Worm (Caenorhabditis elegans) whole organism, late embryonic: ENCODE measurements around the gene spsb-2.

Experiments
- C08G9.2 ChIP-seq: sonication (generic microtip); optimal IDR thresholded peaks from 2 replicates; lab custom pipeline; 2016; ENCODE audit warnings: mild to moderate bottlenecking, missing genetic modification characterization, moderate library complexity, missing compliant biosample characterization
- C38D4.7 ChIP-seq: fragments of 200-800 bp; sonication (Bioruptor generic); optimal IDR thresholded peaks from 2 replicates; lab custom pipeline; 2018; ENCODE audit warnings: mild to moderate bottlenecking, missing genetic modification characterization, moderate library complexity, missing compliant biosample characterization
- F13H6.1 ChIP-seq: sonication (generic microtip); optimal IDR thresholded peaks from 2 replicates; lab custom pipeline; 2016; ENCODE audit warnings: missing genetic modification characterization, missing compliant biosample characterization
- K09A11.1 ChIP-seq: sonication (generic microtip); optimal IDR thresholded peaks from 2 replicates; lab custom pipeline; 2017; ENCODE audit warnings: antibody characterized with exemption, mild to moderate bottlenecking, missing genetic modification characterization, missing compliant biosample characterization; ENCODE audit not compliant: insufficient read depth
- T23F11.4 ChIP-seq: fragments of 200-800 bp; sonication (Bioruptor generic); optimal IDR thresholded peaks from 2 replicates; lab custom pipeline; 2018; ENCODE audit warnings: mild to moderate bottlenecking, missing genetic modification characterization, missing compliant biosample characterization
- ceh-18 ChIP-seq: sonication (generic microtip); optimal IDR thresholded peaks from 2 replicates; lab custom pipeline; 2016; ENCODE audit warnings: missing genetic modification characterization, missing compliant biosample characterization
- ceh-19 ChIP-seq: fragments of 200-800 bp; sonication (Bioruptor generic); optimal IDR thresholded peaks from 2 replicates; lab custom pipeline; 2018; ENCODE audit warnings: mild to moderate bottlenecking, missing genetic modification characterization, missing compliant biosample characterization
- ceh-22 ChIP-seq: sonication (generic microtip); optimal IDR thresholded peaks from 2 replicates; lab custom pipeline; 2017; ENCODE audit warnings: missing biosample characterization, missing genetic modification characterization
- ceh-48 ChIP-seq: sonication (generic microtip); optimal IDR thresholded peaks from 2 replicates; lab custom pipeline; 2016; ENCODE audit warnings: missing genetic modification characterization, inconsistent platforms, missing compliant biosample characterization
- che-1 ChIP-seq: sonication (generic microtip); optimal IDR thresholded peaks from 2 replicates; lab custom pipeline; 2016; ENCODE audit warnings: mild to moderate bottlenecking, missing genetic modification characterization, missing compliant biosample characterization
- dmd-4 ChIP-seq: sonication (generic microtip); optimal IDR thresholded peaks from 2 replicates; lab custom pipeline; 2016; ENCODE audit warnings: borderline replicate concordance, missing genetic modification characterization, missing compliant biosample characterization
- elt-4 ChIP-seq: sonication (generic microtip); optimal IDR thresholded peaks from 2 replicates; lab custom pipeline; 2016; ENCODE audit warnings: missing genetic modification characterization, missing compliant biosample characterization
- fax-1 ChIP-seq: sonication (generic microtip); optimal IDR thresholded peaks from 2 replicates; lab custom pipeline; 2016; ENCODE audit warnings: missing genotype, missing genetic modification characterization, missing compliant biosample characterization
- fkh-10 ChIP-seq: fragments of 150-350 bp; optimal IDR thresholded peaks from 2 replicates; lab custom pipeline; 2014; ENCODE audit warnings: missing biosample characterization, missing genetic modification reagents, missing genetic modification characterization
- hlh-15 ChIP-seq: sonication (generic microtip); optimal IDR thresholded peaks from 2 replicates; lab custom pipeline; 2016; ENCODE audit warnings: missing genetic modification characterization, missing compliant biosample characterization
- hlh-30 ChIP-seq: sonication (generic microtip); optimal IDR thresholded peaks from 2 replicates; lab custom pipeline; 2017; ENCODE audit warnings: antibody characterized with exemption, missing genetic modification characterization, missing compliant biosample characterization; ENCODE audit not compliant: insufficient read depth
- lin-11 ChIP-seq: fragments of 200-800 bp; sonication (Bioruptor generic); optimal IDR thresholded peaks from 2 replicates; lab custom pipeline; 2018; ENCODE audit warnings: mild to moderate bottlenecking, missing genetic modification characterization, missing compliant biosample characterization
- madf-2 ChIP-seq: sonication (generic microtip); optimal IDR thresholded peaks from 2 replicates; lab custom pipeline; 2017; ENCODE audit warnings: missing genetic modification characterization, missing compliant biosample characterization
- nhr-232 ChIP-seq: sonication (generic microtip); optimal IDR thresholded peaks from 2 replicates; lab custom pipeline; 2016; ENCODE audit warnings: missing genetic modification characterization, missing compliant biosample characterization
- npax-4 ChIP-seq: sonication (generic microtip); optimal IDR thresholded peaks from 2 replicates; lab custom pipeline; 2016; ENCODE audit warnings: missing genetic modification characterization, missing compliant biosample characterization
- odd-2 ChIP-seq: sonication (generic microtip); optimal IDR thresholded peaks from 2 replicates; lab custom pipeline; 2017; ENCODE audit warnings: antibody characterized with exemption, mild to moderate bottlenecking, missing genetic modification characterization, missing compliant biosample characterization
- pat-9 ChIP-seq: fragments of 200-800 bp; sonication (Bioruptor generic); optimal IDR thresholded peaks from 2 replicates; lab custom pipeline; 2018; ENCODE audit warnings: mild to moderate bottlenecking, missing genetic modification characterization, moderate library complexity, missing compliant biosample characterization
- pha-2 ChIP-seq: sonication (generic microtip); optimal IDR thresholded peaks from 2 replicates; lab custom pipeline; 2017; ENCODE audit warnings: mild to moderate bottlenecking, missing genetic modification characterization, missing compliant biosample characterization
- pha-4 ChIP-seq: fragments of 150-350 bp; optimal IDR thresholded peaks from 2 replicates; lab custom pipeline; 2018; ENCODE audit warnings: missing biosample characterization, missing genetic modification reagents, missing genetic modification characterization
- pros-1 ChIP-seq: fragments of 150-350 bp; optimal IDR thresholded peaks from 2 replicates; lab custom pipeline; 2014; ENCODE audit warnings: missing biosample characterization, missing genetic modification reagents, missing genetic modification characterization
- ref-2 ChIP-seq: sonication (generic microtip); optimal IDR thresholded peaks from 2 replicates; lab custom pipeline; 2016; ENCODE audit warnings: missing genetic modification characterization, missing compliant biosample characterization
- rnt-1 ChIP-seq: sonication (generic microtip); optimal IDR thresholded peaks from 2 replicates; lab custom pipeline; 2016; ENCODE audit warnings: missing genetic modification characterization, missing compliant biosample characterization
- sox-2 ChIP-seq: fragments of 200-800 bp; sonication (Bioruptor generic); IDR thresholded peaks from 2 replicates; pipeline ENCODE4 v1.3.6; 2022; ENCODE audit warnings: missing genetic modification reagents, missing genetic modification characterization, missing compliant biosample characterization
- tbx-7 ChIP-seq: sonication (generic microtip); optimal IDR thresholded peaks from 2 replicates; lab custom pipeline; 2016; ENCODE audit warnings: missing genotype, missing genetic modification characterization, missing compliant biosample characterization
- ttx-3 ChIP-seq: sonication (generic microtip); optimal IDR thresholded peaks from 2 replicates; lab custom pipeline; 2016; ENCODE audit warnings: missing genetic modification reagents, missing genetic modification characterization, missing compliant biosample characterization
- unc-3 ChIP-seq, 2 experiments: fragments of 200-800 bp in 1 of 2; sonication (Bioruptor generic) in 1 of 2; sonication (generic microtip) in 1 of 2; conservative IDR thresholded peaks in 1 of 2; optimal IDR thresholded peaks in 1 of 2; 2 replicates each; pipeline versions ENCODE4 v1.3.6 to Lab custom; 2016 to 2022; ENCODE audit warnings: missing compliant biosample characterization in 2 of 2, missing genetic modification characterization in 2 of 2, missing genetic modification reagents in 1 of 2
- unc-55 ChIP-seq: sonication (generic microtip); optimal IDR thresholded peaks from 2 replicates; lab custom pipeline; 2017; ENCODE audit warnings: missing biosample characterization, missing genetic modification reagents, missing genetic modification characterization
- unc-86 ChIP-seq: sonication (generic microtip); optimal IDR thresholded peaks from 2 replicates; lab custom pipeline; 2016; ENCODE audit warnings: missing genetic modification characterization, missing compliant biosample characterization
- zip-5 ChIP-seq: sonication (generic microtip); optimal IDR thresholded peaks from 2 replicates; lab custom pipeline; 2016; ENCODE audit warnings: missing genetic modification characterization, missing compliant biosample characterization

The spsb-2 gene

ce11 chrII:15193961-15194360, 36.2 kb upstream of the spsb-2 start:
- peak; percentile 36 for TF ChIP-seq hlh-30 (tag; lab: Kevin White, UChicago)
- TF ChIP-seq ceh-18 = peak; percentile 63
- TF ChIP-seq che-1 (tag; lab: Kevin White, UChicago) = no peak

ce11 chrII:15195346-15195745, 34.8 kb upstream of the spsb-2 start:
- TF ChIP-seq odd-2 (tag; lab: Kevin White, UChicago) (no peak), che-1 (tag; lab: Kevin White, UChicago) (no peak)

ce11 chrII:15196433-15196832, 33.7 kb upstream of the spsb-2 start, which contains the start of gene spsb-1:
TSS of gene spsb-1 (plus strand) at chrII:15196733.
- no peak for TF ChIP-seq npax-4 (tag; lab: Kevin White, UChicago)
- no peak for TF ChIP-seq fax-1 (tag; lab: Kevin White, UChicago)
- TF ChIP-seq unc-3 (GFP tag; conservative IDR thresholded peaks at IDR 0.05; lab: Robert Waterston, UW) = no peak
- no peak for TF ChIP-seq unc-3 (tag; optimal IDR thresholded peaks at IDR 0.05; lab: Kevin White, UChicago)
- TF ChIP-seq T23F11.4 (GFP tag; lab: Kevin White, UChicago) = no peak
- TF ChIP-seq unc-86 = no peak
- TF ChIP-seq pha-4 (tag; lab: Kevin White, UChicago) = no peak
- no peak for TF ChIP-seq tbx-7 (tag; lab: Kevin White, UChicago)
- TF ChIP-seq hlh-15 (tag; lab: Kevin White, UChicago) = no peak
- no peak for TF ChIP-seq hlh-30 (tag; lab: Kevin White, UChicago)
- TF ChIP-seq C38D4.7 = no peak
- no peak for TF ChIP-seq dmd-4
- TF ChIP-seq unc-55 (GFP tag; lab: Kevin White, UChicago) = no peak
- TF ChIP-seq sox-2 (GFP tag; lab: Robert Waterston, UW) = no peak
- no peak for TF ChIP-seq elt-4
- TF ChIP-seq, all 69 proteins: peak for 0

DNA sequence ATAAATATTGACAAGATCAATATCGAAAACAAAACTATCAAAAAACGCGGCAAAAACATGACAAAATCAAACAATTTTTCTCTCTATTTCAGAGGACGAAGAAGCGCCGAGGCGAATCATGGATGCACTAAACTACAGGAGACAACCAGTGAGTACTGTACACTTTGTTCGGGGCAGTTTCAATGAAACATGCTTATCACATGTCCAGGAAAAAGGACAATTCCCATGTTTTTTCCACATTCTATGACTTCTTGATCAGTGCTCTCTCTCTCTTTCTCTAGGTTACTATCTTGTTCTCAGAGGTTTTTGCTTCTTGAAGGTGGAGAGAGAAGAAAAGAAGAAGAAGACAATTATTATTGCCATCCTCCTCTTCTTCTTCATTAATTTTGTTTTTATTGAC, 32.6 kb upstream of the spsb-2 start:
- TF ChIP-seq ref-2 (no peak), npax-4 (tag; lab: Kevin White, UChicago) (no peak), pat-9 (tag; lab: Kevin White, UChicago) (no peak), unc-3 (GFP tag; conservative IDR thresholded peaks at IDR 0.05; lab: Robert Waterston, UW) (no peak), unc-3 (tag; optimal IDR thresholded peaks at IDR 0.05; lab: Kevin White, UChicago) (no peak), fkh-10 (GFP tag; lab: Kevin White, UChicago) (no peak), C08G9.2 (tag; lab: Kevin White, UChicago) (no peak), ceh-19 (GFP tag; lab: Kevin White, UChicago) (no peak), hlh-15 (tag; lab: Kevin White, UChicago) (no peak), pros-1 (tag; lab: Kevin White, UChicago) (no peak), ceh-22 (tag; lab: Kevin White, UChicago) (no peak), F13H6.1 (tag; lab: Kevin White, UChicago) (no peak)

DNA sequence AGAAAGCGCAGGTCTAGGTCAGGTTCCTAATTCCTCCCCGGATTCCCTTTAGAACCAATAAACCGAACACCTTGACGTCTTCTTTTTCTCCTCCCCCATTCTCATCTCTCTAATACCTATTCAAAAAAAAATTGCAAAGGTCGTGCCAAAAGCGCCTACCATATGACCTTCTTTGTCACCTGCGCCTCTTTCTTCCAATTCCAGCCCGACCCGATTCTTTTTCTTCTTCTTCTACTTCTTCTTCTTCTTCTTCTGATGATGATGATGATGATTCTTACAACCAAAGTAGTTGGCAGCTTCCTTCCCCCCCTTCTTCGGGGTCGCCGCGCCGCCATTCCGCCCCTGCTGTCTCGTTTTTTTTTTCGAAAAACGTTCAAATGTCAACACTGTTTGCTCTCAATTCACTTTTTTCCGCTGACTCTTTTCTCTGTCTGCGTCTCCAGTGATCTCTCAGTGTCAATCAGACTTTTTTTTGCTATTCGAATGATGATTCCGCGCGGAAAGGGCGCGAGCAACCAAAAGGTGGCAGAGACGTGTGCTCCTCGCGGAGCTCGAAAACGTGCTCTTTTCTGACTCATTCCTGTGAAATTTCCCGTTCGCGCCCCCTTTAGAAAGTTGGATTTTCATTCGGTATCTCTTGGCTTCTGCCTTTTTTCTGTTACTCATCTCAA, 26.6 kb upstream of the spsb-2 start:
- TF ChIP-seq ttx-3 (tag; lab: Kevin White, UChicago) = no peak
- no peak for TF ChIP-seq ceh-48 (tag; lab: Kevin White, UChicago)
- no peak for TF ChIP-seq unc-86
- TF ChIP-seq pha-2 (tag; lab: Kevin White, UChicago) = no peak
- TF ChIP-seq madf-2 = no peak
- no peak for TF ChIP-seq zip-5
- TF ChIP-seq nhr-232 (tag; lab: Kevin White, UChicago) = no peak
- TF ChIP-seq ceh-18 = no peak
- no peak for TF ChIP-seq rnt-1 (tag; lab: Kevin White, UChicago)
- no peak for TF ChIP-seq unc-55 (GFP tag; lab: Kevin White, UChicago)
- TF ChIP-seq K09A11.1 (tag; lab: Kevin White, UChicago) = no peak
- no peak for TF ChIP-seq lin-11 (tag; lab: Kevin White, UChicago)
- TF ChIP-seq odd-2 (tag; lab: Kevin White, UChicago) = no peak
